Worm (Caenorhabditis elegans): ENCODE measurements around the gene Y45F10B.59.
"Not testable (repeated sequence)": the region's sequence is repeated elsewhere in the genome, so short reads cannot be mapped to it uniquely, and the experiment has no call there.

Y45F10B.59 gene

DNA sequence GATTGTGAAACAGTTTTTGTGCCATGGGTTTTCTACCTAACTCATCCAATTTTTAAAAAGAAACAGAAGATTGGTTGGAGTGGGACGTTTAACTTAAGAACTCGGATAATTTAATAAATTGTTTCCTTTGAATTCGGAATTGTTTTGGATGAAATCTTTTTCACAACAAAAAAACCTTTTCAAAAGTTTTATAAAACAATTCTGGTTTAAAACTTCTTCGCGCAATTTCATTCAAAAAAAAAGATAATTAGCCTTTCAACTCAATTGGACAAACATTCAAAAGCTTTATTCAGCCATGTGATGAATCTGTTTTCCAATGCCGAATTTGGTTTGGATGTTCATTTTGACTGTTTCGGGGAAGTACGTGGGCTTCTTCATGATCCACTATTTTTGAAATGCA lies 15.2 kb upstream of the Y45F10B.59 start, which contains the start of gene Y45F10B.12:
TSS of gene Y45F10B.12 (plus strand) at position 301 of the 400 bp plus-strand sequence.
- TF ChIP-seq nhr-237 (tag; optimal IDR thresholded peaks at IDR 0.05), result no peak
- TF ChIP-seq unc-62 (GFP tag; optimal IDR thresholded peaks at IDR 0.05 in 1 of 2), result peak in 1 of 2 experiments; percentile 85
- no peak for TF ChIP-seq unc-62 (tag; optimal IDR thresholded peaks at IDR 0.05)

DNA sequence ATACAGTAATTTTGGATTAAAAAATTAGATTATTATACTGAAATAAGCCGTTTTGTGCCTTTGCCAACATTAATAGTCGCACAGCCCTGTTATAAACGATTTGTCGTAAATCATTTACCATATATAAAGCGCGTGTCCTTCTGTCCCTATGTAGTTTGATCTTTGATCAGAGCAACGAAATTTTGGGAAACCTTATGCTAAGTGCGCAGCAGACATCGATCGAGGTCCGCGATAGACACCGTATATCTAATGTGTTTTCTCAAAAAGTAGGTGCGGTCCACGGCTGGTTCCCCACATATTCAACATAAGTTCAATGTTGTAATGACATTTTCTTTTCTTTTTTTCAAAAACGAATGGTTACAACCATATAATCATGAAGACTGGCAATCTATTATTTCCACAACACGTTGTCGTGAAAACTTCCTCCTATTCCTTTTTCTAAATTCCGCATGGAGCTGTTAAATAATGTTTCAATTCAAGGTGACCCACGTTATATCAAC lies 13.8 kb upstream of the Y45F10B.59 start, which contains the start of gene sru-9:
TSS of gene sru-9 (plus strand) at position 450 of the 500 bp plus-strand sequence.
- TF ChIP-seq snpc-1.2 (GFP tag; IDR thresholded peaks at IDR 0.05), result peak; percentile 66

- peak; percentile 33 for TF ChIP-seq aha-1 (tag)
- no peak for TF ChIP-seq tag-97 (GFP tag; IDR thresholded peaks at IDR 0.05)
These were observed 10.8 kb upstream of the Y45F10B.59 start, which contains the start of gene tsp-5 for ce11 chrIV:13591645-13592044. TSS of gene tsp-5 (minus strand) at chrIV:13591745.

DNA sequence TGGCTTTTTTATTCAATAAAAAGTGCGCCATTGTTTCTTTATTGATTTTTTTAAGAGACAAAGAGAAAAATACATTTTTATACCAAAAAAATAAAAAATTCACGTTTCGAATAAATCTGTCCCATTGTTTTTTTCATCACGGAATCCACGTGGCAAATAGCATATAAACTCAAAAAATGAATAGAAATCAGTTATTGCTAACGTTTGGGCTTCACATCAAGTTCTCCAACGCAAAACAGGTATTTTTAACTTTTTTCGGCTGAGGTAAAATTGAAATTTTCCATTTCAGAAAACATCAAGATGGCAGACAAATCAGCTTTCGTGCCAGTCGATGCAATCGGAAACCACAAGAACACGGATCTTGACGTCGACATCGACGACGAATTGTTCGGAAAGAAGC lies 9.1 kb upstream of the Y45F10B.59 start, which contains the start of gene Y45F10B.3:
TSS of gene Y45F10B.3 (plus strand) at position 301 of the 400 bp plus-strand sequence.
- TF ChIP-seq T20F7.1 (GFP tag; optimal IDR thresholded peaks at IDR 0.05), result no peak
- no peak for TF ChIP-seq lir-3 (tag; optimal IDR thresholded peaks at IDR 0.05)
- TF ChIP-seq F49E8.2 (tag; optimal IDR thresholded peaks at IDR 0.05; ENCODE audit: borderline replicate concordance), result no peak
- no peak for TF ChIP-seq tag-97 (GFP tag; IDR thresholded peaks at IDR 0.05)
- no peak for TF ChIP-seq nhr-102 (tag; optimal IDR thresholded peaks at IDR 0.05)
- no peak for TF ChIP-seq skn-1 (tag; optimal IDR thresholded peaks at IDR 0.05)
- no peak for TF ChIP-seq lin-1 (GFP tag; IDR thresholded peaks at IDR 0.05)
- TF ChIP-seq nhr-42 (GFP tag; IDR thresholded peaks at IDR 0.05), result no peak
- no peak for TF ChIP-seq pqm-1 (tag; optimal IDR thresholded peaks at IDR 0.05)
- TF ChIP-seq fos-1 (tag; optimal IDR thresholded peaks at IDR 0.05), result no peak
- TF ChIP-seq saeg-2 (GFP tag; IDR thresholded peaks at IDR 0.05), result no peak
- no peak for TF ChIP-seq hif-1 (tag; optimal IDR thresholded peaks at IDR 0.05)
- TF ChIP-seq nhr-11 (tag; optimal IDR thresholded peaks at IDR 0.05), result no peak
- TF ChIP-seq ctbp-1 (GFP tag; IDR thresholded peaks at IDR 0.05), result no peak
- no peak for TF ChIP-seq nhr-237 (tag; optimal IDR thresholded peaks at IDR 0.05)
- no peak for TF ChIP-seq gei-8 (GFP tag; optimal IDR thresholded peaks at IDR 0.05)

ce11 chrIV:13597813-13598212 lies 4.6 kb upstream of the Y45F10B.59 start, which contains the start of gene Y45F10B.9:
TSS of gene Y45F10B.9 (minus strand) at chrIV:13597913.
- TF ChIP-seq madf-9 (GFP tag; conservative IDR thresholded peaks at IDR 0.05); set-16 (GFP tag; IDR thresholded peaks at IDR 0.05); madf-5 (GFP tag; IDR thresholded peaks at IDR 0.05): not testable (repeated sequence)

DNA sequence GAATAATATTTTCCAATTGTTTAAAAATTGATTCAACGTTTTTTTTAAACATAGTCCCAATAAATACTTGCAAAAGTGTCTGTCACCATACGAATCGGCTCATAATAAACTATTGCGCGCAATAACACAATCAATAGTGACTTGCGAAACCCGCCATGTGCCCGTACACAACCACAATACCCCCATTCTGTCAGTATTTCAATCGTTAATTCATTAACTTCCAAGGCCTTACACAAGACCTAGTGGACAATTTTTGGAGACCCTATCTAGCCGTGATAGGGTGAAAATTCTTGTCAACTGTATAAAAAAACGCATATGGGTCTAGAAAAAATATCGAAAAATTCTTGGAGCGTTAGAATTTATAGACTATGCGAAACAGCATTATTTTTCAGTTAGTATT lies 1.8 kb upstream of the Y45F10B.59 start:
- TF ChIP-seq snpc-1.2 (GFP tag; IDR thresholded peaks at IDR 0.05), result peak; percentile 98
- peak; percentile 50 for TF ChIP-seq snpc-4 (tag; optimal IDR thresholded peaks at IDR 0.05)
- no peak for TF ChIP-seq rbr-2 (tag; optimal IDR thresholded peaks at IDR 0.05)
- 0 out of 2 replicates have a peak, but pooled peaks have one; percentile 40 for TF ChIP-seq mdt-29 (GFP tag; IDR thresholded peaks at IDR 0.05)

DNA sequence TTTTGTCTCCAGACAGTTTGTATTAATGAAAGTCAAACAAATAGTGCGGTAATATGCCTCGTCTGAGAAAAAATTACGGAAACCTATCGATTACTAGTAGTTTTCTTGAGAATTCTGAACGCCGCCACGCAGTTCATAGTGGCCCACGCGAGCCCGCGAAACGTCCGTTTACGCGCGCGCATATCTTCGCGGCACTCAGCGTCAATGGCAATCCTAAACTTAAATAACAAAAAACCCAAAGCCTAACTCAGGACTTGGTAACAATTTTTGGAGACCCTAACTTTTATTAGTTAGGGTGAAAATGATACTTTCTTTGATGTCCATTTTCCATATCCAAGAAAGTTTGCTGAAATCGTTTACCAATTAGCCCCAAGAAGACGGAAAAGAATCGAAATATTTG lies 991 bp upstream of the Y45F10B.59 start:
- TF ChIP-seq hmg-1.1 (GFP tag; IDR thresholded peaks at IDR 0.05), result no peak
- no peak for TF ChIP-seq nhr-41 (GFP tag; IDR thresholded peaks at IDR 0.05)
- peak; percentile 53 for TF ChIP-seq F49E8.2 (tag; optimal IDR thresholded peaks at IDR 0.05; ENCODE audit: borderline replicate concordance)
- TF ChIP-seq daf-16 (GFP tag; optimal IDR thresholded peaks at IDR 0.05), result no peak
- TF ChIP-seq daf-16 (tag; optimal IDR thresholded peaks at IDR 0.05), result no peak
- TF ChIP-seq nhr-76 (tag; optimal IDR thresholded peaks at IDR 0.05), result no peak
- TF ChIP-seq snpc-1.2 (GFP tag; IDR thresholded peaks at IDR 0.05), result peak; percentile 97
- peak; percentile 69; the same call in 1 of the 2 replicates for TF ChIP-seq mdt-29 (GFP tag; IDR thresholded peaks at IDR 0.05)
- 0 out of 2 replicates have a peak, but pooled peaks have one; percentile 15 for TF ChIP-seq Y48G9A.11 (GFP tag; IDR thresholded peaks at IDR 0.05)
